Fruit fly (Drosophila melanogaster): ENCODE data around the gene Nepl16.

Nepl16 gene

DNA sequence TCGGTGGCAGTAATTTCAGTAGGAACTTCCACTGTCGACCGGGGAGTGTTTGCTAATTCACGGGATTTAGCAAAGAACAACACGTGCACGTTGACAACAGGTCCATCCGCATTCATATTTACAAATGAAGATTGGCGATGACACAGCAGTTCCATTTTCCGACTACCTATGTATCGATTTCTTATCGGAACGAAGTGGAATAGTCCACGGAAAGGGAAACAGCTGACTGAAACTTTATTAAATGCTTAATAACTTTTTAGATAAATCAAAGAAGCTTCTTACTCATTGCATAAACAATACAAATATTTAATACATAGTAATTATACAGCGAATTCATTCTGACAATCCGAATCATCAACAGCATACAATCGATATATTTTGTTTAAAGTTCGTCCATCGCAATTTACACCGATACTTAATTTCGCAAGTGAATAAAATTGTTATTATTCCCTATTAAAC is 14.9 kb upstream of the Nepl16 start, which contains the start of the genes Mocs2A, Mocs2B and Clbn (continued):
- TF ChIP-seq Fer2 (tag; optimal IDR thresholded peaks at IDR 0.05): no peak
- TF ChIP-seq CG9876 (GFP tag; optimal IDR thresholded peaks at IDR 0.05): no peak
- no peak for TF ChIP-seq shn (GFP tag; optimal IDR thresholded peaks at IDR 0.05)
- peak; percentile 77 for TF ChIP-seq CG34224 (GFP tag; IDR thresholded peaks at IDR 0.05; ENCODE audit: partially characterized antibody)
- TF ChIP-seq Jarid2 (GFP tag; optimal IDR thresholded peaks at IDR 0.05): peak; percentile 47
- TF ChIP-seq CG4424 (GFP tag; optimal IDR thresholded peaks at IDR 0.05): no peak
- peak; percentile 59; the same call in 1 of the 3 replicates for TF ChIP-seq hb (GFP tag; IDR thresholded peaks at IDR 0.05; ENCODE audit: partially characterized antibody)
- no peak for TF ChIP-seq wdn (GFP tag; IDR thresholded peaks at IDR 0.05)
- peak; percentile 81 for TF ChIP-seq hbn (GFP tag; IDR thresholded peaks at IDR 0.05; ENCODE audit: partially characterized antibody)
- TF ChIP-seq CG11398 (GFP tag; optimal IDR thresholded peaks at IDR 0.05): no peak
- no peak for TF ChIP-seq pita (GFP tag; optimal IDR thresholded peaks at IDR 0.05)
- TF ChIP-seq E2f1 (GFP tag; IDR thresholded peaks at IDR 0.05): no peak
- TF ChIP-seq Tbp (GFP tag; optimal IDR thresholded peaks at IDR 0.05): no peak
- TF ChIP-seq CG16863 (GFP tag; optimal IDR thresholded peaks at IDR 0.05): no peak
- no peak for TF ChIP-seq seq (GFP tag; IDR thresholded peaks at IDR 0.05)
- TF ChIP-seq gcm2 (GFP tag; optimal IDR thresholded peaks at IDR 0.05): no peak
- TF ChIP-seq sna (GFP tag; IDR thresholded peaks at IDR 0.05; ENCODE audit: partially characterized antibody): peak; percentile 81
- TF ChIP-seq Usf (GFP tag; optimal IDR thresholded peaks at IDR 0.05): no peak
- TF ChIP-seq nmo (GFP tag; optimal IDR thresholded peaks at IDR 0.05): peak; percentile 14
- no peak for TF ChIP-seq Aef1 (GFP tag; IDR thresholded peaks at IDR 0.05)
- peak; percentile 75 for TF ChIP-seq BEAF-32 (GFP tag; optimal IDR thresholded peaks at IDR 0.05)
- peak; percentile 69 for TF ChIP-seq Bgb (GFP tag; IDR thresholded peaks at IDR 0.05; ENCODE audit: partially characterized antibody)
- TF ChIP-seq Med (GFP tag): peak; percentile 19
- TF ChIP-seq pnt (GFP tag; optimal IDR thresholded peaks at IDR 0.05): no peak
- TF ChIP-seq CG15514 (GFP tag; optimal IDR thresholded peaks at IDR 0.05): peak; percentile 39
- TF ChIP-seq CG11247 (GFP tag; IDR thresholded peaks at IDR 0.05): no peak
- TF ChIP-seq CG42726 (GFP tag; IDR thresholded peaks at IDR 0.05; ENCODE audit: partially characterized antibody): no peak
- TF ChIP-seq CG10274 (GFP tag; optimal IDR thresholded peaks at IDR 0.05): no peak
- peak; percentile 9 for TF ChIP-seq phol (tag; optimal IDR thresholded peaks at IDR 0.05)
- no peak for TF ChIP-seq CG12071 (GFP tag; optimal IDR thresholded peaks at IDR 0.05)
- 0 out of 2 replicates have a peak, but pooled peaks have one; percentile 8 for TF ChIP-seq E2f2 (GFP tag; IDR thresholded peaks at IDR 0.05)
- no peak for TF ChIP-seq CG12104 (GFP tag; optimal IDR thresholded peaks at IDR 0.05)
- peak; percentile 64 for TF ChIP-seq row (GFP tag; IDR thresholded peaks at IDR 0.05)
- TF ChIP-seq slou (GFP tag; optimal IDR thresholded peaks at IDR 0.05): no peak
- TF ChIP-seq zen (tag; optimal IDR thresholded peaks at IDR 0.05): no peak
- no peak for TF ChIP-seq CG10979 (tag; optimal IDR thresholded peaks at IDR 0.05)
- TF ChIP-seq CG32532 (GFP tag; IDR thresholded peaks at IDR 0.05): no peak
- no peak for TF ChIP-seq CG7987 (GFP tag; optimal IDR thresholded peaks at IDR 0.05)
- TF ChIP-seq Sry-δ (GFP tag; optimal IDR thresholded peaks at IDR 0.05): peak; percentile 84
- TF ChIP-seq Ets97D (GFP tag; optimal IDR thresholded peaks at IDR 0.05): peak; percentile 38
- TF ChIP-seq CG8281 (tag; optimal IDR thresholded peaks at IDR 0.05): no peak
- no peak for TF ChIP-seq Max (GFP tag; optimal IDR thresholded peaks at IDR 0.05)
- TF ChIP-seq tio (GFP tag; optimal IDR thresholded peaks at IDR 0.05): no peak
- TF ChIP-seq Awh (GFP tag; IDR thresholded peaks at IDR 0.05): no peak
- TF ChIP-seq NC2β (GFP tag; optimal IDR thresholded peaks at IDR 0.05): no peak
- no peak for TF ChIP-seq CG1529 (GFP tag; optimal IDR thresholded peaks at IDR 0.05)
- no peak for TF ChIP-seq CG7839 (tag; optimal IDR thresholded peaks at IDR 0.05)
- TF ChIP-seq sob (GFP tag; IDR thresholded peaks at IDR 0.05): no peak
- TF ChIP-seq dm (GFP tag; optimal IDR thresholded peaks at IDR 0.05): peak; percentile 62
- TF ChIP-seq crc (GFP tag; optimal IDR thresholded peaks at IDR 0.05): no peak
- TF ChIP-seq bsh (GFP tag; optimal IDR thresholded peaks at IDR 0.05): no peak
